ENCODE assay signal across 7 worm cellular contexts in genomic region chrII:11290109-11290784, ce11.
TF ChIP-seq lines count a peak whose summit lies in the region.

TSS of gene C47G2.3 (minus strand) at chrII:11290159.

TF ChIP-seq in whole organism, L1 larva, 84 proteins besides CTCF, POLR2A, EP300 and RAD21 (continues in another document):
- no peak for TF ChIP-seq alr-1 (tag; optimal IDR thresholded peaks at IDR 0.05; lab: Kevin White, UChicago; ENCODE audit: borderline replicate concordance)
- no peak for TF ChIP-seq sptf-1 (tag; optimal IDR thresholded peaks at IDR 0.05; lab: Kevin White, UChicago)
- TF ChIP-seq nhr-47 (tag; optimal IDR thresholded peaks at IDR 0.05; lab: Kevin White, UChicago), result peak; percentile 60
- TF ChIP-seq C04F5.9 (tag; optimal IDR thresholded peaks at IDR 0.05; lab: Kevin White, UChicago), result no peak
- peak; percentile 73 for TF ChIP-seq nhr-90 (tag; optimal IDR thresholded peaks at IDR 0.05; lab: Kevin White, UChicago; ENCODE audit: poor library complexity)
- TF ChIP-seq ets-5 (GFP tag; IDR thresholded peaks at IDR 0.05; lab: Robert Waterston, UW), result no peak
- TF ChIP-seq fkh-4 (tag; optimal IDR thresholded peaks at IDR 0.05; lab: Kevin White, UChicago; ENCODE audit: borderline replicate concordance), result peak; percentile 31
- TF ChIP-seq lsy-2 (tag; optimal IDR thresholded peaks at IDR 0.05; lab: Kevin White, UChicago), result peak; percentile 35 to 49
- no peak for TF ChIP-seq C16A3.4 (tag; optimal IDR thresholded peaks at IDR 0.05; lab: Kevin White, UChicago)
- TF ChIP-seq aly-2 (tag; optimal IDR thresholded peaks at IDR 0.05; lab: Kevin White, UChicago), result no peak
- peak; percentile 60 for TF ChIP-seq lir-3 (tag; optimal IDR thresholded peaks at IDR 0.05; lab: Kevin White, UChicago; ENCODE audit: poor library complexity)
- TF ChIP-seq unc-62 (GFP tag; optimal IDR thresholded peaks at IDR 0.05; lab: Kevin White, UChicago), result no peak

TF ChIP-seq in whole organism, L2 larva, 48 proteins besides CTCF, POLR2A, EP300 and RAD21:
- TF ChIP-seq nhr-21 (tag; optimal IDR thresholded peaks at IDR 0.05; lab: Kevin White, UChicago), result peak; percentile 51
- TF ChIP-seq crh-2 (tag; optimal IDR thresholded peaks at IDR 0.05; lab: Kevin White, UChicago), result peak; percentile 38
- TF ChIP-seq lsy-2 (tag; optimal IDR thresholded peaks at IDR 0.05; lab: Kevin White, UChicago), result peak in 1 of 2 experiments; percentile 73
- peak; percentile 62 for TF ChIP-seq nhr-25 (tag; optimal IDR thresholded peaks at IDR 0.05; lab: Kevin White, UChicago)
- peak; percentile 64 for TF ChIP-seq sma-3 (GFP tag; optimal IDR thresholded peaks at IDR 0.05; lab: Kevin White, UChicago)
- TF ChIP-seq sma-9 (GFP tag; optimal IDR thresholded peaks at IDR 0.05; lab: Kevin White, UChicago), result peak; percentile 63
- no peak for TF ChIP-seq sma-9 (tag; optimal IDR thresholded peaks at IDR 0.05; lab: Kevin White, UChicago)
- TF ChIP-seq unc-55 (GFP tag; optimal IDR thresholded peaks at IDR 0.05; lab: Kevin White, UChicago), result peak; percentile 9
- TF ChIP-seq nhr-23 (tag; optimal IDR thresholded peaks at IDR 0.05; lab: Kevin White, UChicago), result no peak
- peak; percentile 78 for TF ChIP-seq gmeb-1 (tag; optimal IDR thresholded peaks at IDR 0.05; lab: Kevin White, UChicago)
- TF ChIP-seq mdl-1 (tag; optimal IDR thresholded peaks at IDR 0.05; lab: Kevin White, UChicago), result no peak
- TF ChIP-seq fos-1 (tag; optimal IDR thresholded peaks at IDR 0.05; lab: Kevin White, UChicago), result peak; percentile 35
- no peak for TF ChIP-seq zag-1 (tag; optimal IDR thresholded peaks at IDR 0.05; lab: Kevin White, UChicago)

TF ChIP-seq in whole organism, L3 larva, 47 proteins besides CTCF, POLR2A, EP300 and RAD21 (continues in another document):
- TF ChIP-seq pha-4 (tag; optimal IDR thresholded peaks at IDR 0.05; lab: Kevin White, UChicago) (peak; percentile 29), nhr-23 (tag; optimal IDR thresholded peaks at IDR 0.05; lab: Kevin White, UChicago) (peak; percentile 70), ama-1 (optimal IDR thresholded peaks at IDR 0.05; lab: Kevin White, UChicago) (no peak), elt-2 (tag; optimal IDR thresholded peaks at IDR 0.05; lab: Kevin White, UChicago) (peak; percentile 29), mdl-1 (tag; optimal IDR thresholded peaks at IDR 0.05; lab: Kevin White, UChicago) (no peak), fkh-10 (GFP tag; optimal IDR thresholded peaks at IDR 0.05; lab: Kevin White, UChicago) (no peak), tbx-2 (tag; optimal IDR thresholded peaks at IDR 0.05; lab: Kevin White, UChicago) (no peak), ceh-82 (tag; optimal IDR thresholded peaks at IDR 0.05; lab: Kevin White, UChicago) (no peak), ceh-9 (tag; optimal IDR thresholded peaks at IDR 0.05; lab: Kevin White, UChicago) (no peak), jun-1 (tag; optimal IDR thresholded peaks at IDR 0.05; lab: Kevin White, UChicago) (no peak), lsy-12 (tag; optimal IDR thresholded peaks at IDR 0.05; lab: Kevin White, UChicago) (peak; percentile 67), ztf-11 (tag; optimal IDR thresholded peaks at IDR 0.05; lab: Kevin White, UChicago) (no peak), ZK546.5 (tag; optimal IDR thresholded peaks at IDR 0.05; lab: Kevin White, UChicago) (no peak), hmg-11 (tag; optimal IDR thresholded peaks at IDR 0.05; lab: Kevin White, UChicago) (no peak), fkh-2 (tag; optimal IDR thresholded peaks at IDR 0.05; lab: Kevin White, UChicago) (no peak)

TF ChIP-seq in whole organism, L4 larva, 104 proteins besides CTCF, POLR2A, EP300 and RAD21 (continues in another document):
- TF ChIP-seq lin-38 (GFP tag; IDR thresholded peaks at IDR 0.05; lab: Robert Waterston, UW) (peak; percentile 79), Y105C5A.15 (GFP tag; IDR thresholded peaks at IDR 0.05; lab: Robert Waterston, UW) (0 out of 2 replicates have a peak, but pooled peaks have one; percentile 39), F26F4.8 (GFP tag; conservative IDR thresholded peaks at IDR 0.05; lab: Robert Waterston, UW) (no peak), zfp-3 (GFP tag; conservative IDR thresholded peaks at IDR 0.05; lab: Robert Waterston, UW) (no peak), ZK337.2 (GFP tag; IDR thresholded peaks at IDR 0.05; lab: Robert Waterston, UW) (peak; percentile 79), mep-1 (tag; optimal IDR thresholded peaks at IDR 0.05; lab: Kevin White, UChicago) (peak; percentile 55), tra-1 (GFP tag; IDR thresholded peaks at IDR 0.05; lab: Robert Waterston, UW) (no peak), rbr-2 (tag; optimal IDR thresholded peaks at IDR 0.05; lab: Kevin White, UChicago) (peak; percentile 25), dve-1 (tag; optimal IDR thresholded peaks at IDR 0.05; lab: Kevin White, UChicago; ENCODE audit: insufficient read depth) (peak; percentile 60), dmd-6 (GFP tag; IDR thresholded peaks at IDR 0.05; lab: Robert Waterston, UW) (peak; percentile 51), lim-7 (GFP tag; IDR thresholded peaks at IDR 0.05; lab: Robert Waterston, UW) (no peak), tag-97 (GFP tag; IDR thresholded peaks at IDR 0.05; lab: Robert Waterston, UW) (no peak), hlh-30 (tag; optimal IDR thresholded peaks at IDR 0.05; lab: Kevin White, UChicago; ENCODE audit: insufficient read depth) (peak; percentile 17)

TF ChIP-seq in whole organism, early embryonic, 17 proteins besides CTCF, POLR2A, EP300 and RAD21:
- TF ChIP-seq tbx-37 (GFP tag; conservative IDR thresholded peaks at IDR 0.05; lab: Robert Waterston, UW) (peak; percentile 56; the same call in 1 of the 2 replicates), B0310.2 (tag; optimal IDR thresholded peaks at IDR 0.05; lab: Kevin White, UChicago) (no peak)

TF ChIP-seq in whole organism, late embryonic, 69 proteins besides CTCF, POLR2A, EP300 and RAD21:
- TF ChIP-seq pax-1 (tag; optimal IDR thresholded peaks at IDR 0.05; lab: Kevin White, UChicago) (no peak), ceh-31 (tag; optimal IDR thresholded peaks at IDR 0.05; lab: Kevin White, UChicago) (peak; percentile 7), mec-3 (tag; optimal IDR thresholded peaks at IDR 0.05; lab: Kevin White, UChicago; ENCODE audit: borderline replicate concordance) (no peak), dve-1 (tag; optimal IDR thresholded peaks at IDR 0.05; lab: Kevin White, UChicago) (no peak), ttx-3 (tag; optimal IDR thresholded peaks at IDR 0.05; lab: Kevin White, UChicago) (no peak), C08G9.2 (tag; optimal IDR thresholded peaks at IDR 0.05; lab: Kevin White, UChicago) (peak; percentile 26), elt-2 (tag; optimal IDR thresholded peaks at IDR 0.05; lab: Kevin White, UChicago) (peak; percentile 9), che-1 (tag; optimal IDR thresholded peaks at IDR 0.05; lab: Kevin White, UChicago) (no peak)

TF ChIP-seq in whole organism, young adult, 124 proteins besides CTCF, POLR2A, EP300 and RAD21 (continues in another document):
- TF ChIP-seq K12H6.12 (tag; optimal IDR thresholded peaks at IDR 0.05; lab: Kevin White, UChicago), result no peak
- no peak for TF ChIP-seq nhr-27 (tag; optimal IDR thresholded peaks at IDR 0.05; lab: Kevin White, UChicago)
- peak; percentile 25 for TF ChIP-seq madf-8 (GFP tag; conservative IDR thresholded peaks at IDR 0.05; lab: Robert Waterston, UW)
- TF ChIP-seq nhr-120 (GFP tag; IDR thresholded peaks at IDR 0.05; lab: Robert Waterston, UW), result no peak
- TF ChIP-seq Y79H2A.3 (GFP tag; conservative IDR thresholded peaks at IDR 0.05; lab: Robert Waterston, UW), result no peak
- TF ChIP-seq lsl-1 (GFP tag; optimal IDR thresholded peaks at IDR 0.05; lab: Kevin White, UChicago), result peak; percentile 49
- peak; percentile 77 for TF ChIP-seq ZK185.1 (tag; optimal IDR thresholded peaks at IDR 0.05; lab: Kevin White, UChicago; ENCODE audit: poor library complexity, severe bottlenecking)
- TF ChIP-seq hrde-1 (tag; optimal IDR thresholded peaks at IDR 0.05; lab: Kevin White, UChicago; ENCODE audit: borderline replicate concordance), result peak; percentile 69
- no peak for TF ChIP-seq mes-4 (tag; optimal IDR thresholded peaks at IDR 0.05; lab: Kevin White, UChicago)
- peak; percentile 74 for TF ChIP-seq madf-6 (GFP tag; IDR thresholded peaks at IDR 0.05; lab: Robert Waterston, UW)
- no peak for TF ChIP-seq F49E8.2 (tag; optimal IDR thresholded peaks at IDR 0.05; lab: Kevin White, UChicago; ENCODE audit: insufficient read depth)
- TF ChIP-seq pbrm-1 (GFP tag; IDR thresholded peaks at IDR 0.05; lab: Robert Waterston, UW), result no peak
- peak; percentile 49; the same call in 1 of the 2 replicates for TF ChIP-seq ceh-91 (GFP tag; IDR thresholded peaks at IDR 0.05; lab: Robert Waterston, UW)
- no peak for TF ChIP-seq ztf-26 (tag; optimal IDR thresholded peaks at IDR 0.05; lab: Kevin White, UChicago)
- peak in 1 of 3 experiments; percentile 78 for TF ChIP-seq lin-35 (GFP tag; optimal IDR thresholded peaks at IDR 0.05; lab: Kevin White, UChicago)
- TF ChIP-seq madf-10 (tag; optimal IDR thresholded peaks at IDR 0.05; lab: Kevin White, UChicago), result peak; percentile 9
- TF ChIP-seq snpc-4 (GFP tag; optimal IDR thresholded peaks at IDR 0.05; lab: Kevin White, UChicago), result peak; percentile 25
- peak in 2 of 4 experiments; percentile 45 to 49 for TF ChIP-seq snpc-4 (tag; optimal IDR thresholded peaks at IDR 0.05; lab: Kevin White, UChicago)
- peak; percentile 18 for TF ChIP-seq tbp1 (GFP tag; optimal IDR thresholded peaks at IDR 0.05; lab: Kevin White, UChicago)
- peak; percentile 25 for TF ChIP-seq dpl-1 (GFP tag; optimal IDR thresholded peaks at IDR 0.05; lab: Kevin White, UChicago)
- TF ChIP-seq attf-5 (GFP tag; optimal IDR thresholded peaks at IDR 0.05; lab: Kevin White, UChicago), result no peak
- TF ChIP-seq snpc-3.4 (tag; optimal IDR thresholded peaks at IDR 0.05; lab: Kevin White, UChicago), result peak; percentile 70
- TF ChIP-seq K11D2.4 (GFP tag; IDR thresholded peaks at IDR 0.05; lab: Robert Waterston, UW), result no peak
- TF ChIP-seq C17E4.6 (GFP tag; IDR thresholded peaks at IDR 0.05; lab: Robert Waterston, UW), result no peak
- TF ChIP-seq ceh-27 (GFP tag; optimal IDR thresholded peaks at IDR 0.05; lab: Kevin White, UChicago), result peak; percentile 24
- no peak for TF ChIP-seq B0035.1 (tag; optimal IDR thresholded peaks at IDR 0.05; lab: Kevin White, UChicago)
- 0 out of 2 replicates have a peak, but pooled peaks have one; percentile 26 for TF ChIP-seq hmg-20 (GFP tag; IDR thresholded peaks at IDR 0.05; lab: Robert Waterston, UW)
- TF ChIP-seq Y53G8AR.9 (GFP tag; conservative IDR thresholded peaks at IDR 0.05; lab: Robert Waterston, UW), result no peak
- TF ChIP-seq lin-54 (GFP tag; optimal IDR thresholded peaks at IDR 0.05; lab: Kevin White, UChicago), result peak; percentile 86
- no peak for TF ChIP-seq F55B11.4 (tag; optimal IDR thresholded peaks at IDR 0.05; lab: Kevin White, UChicago; ENCODE audit: borderline replicate concordance, insufficient read depth)
- TF ChIP-seq C06A6.2 (GFP tag; conservative IDR thresholded peaks at IDR 0.05; lab: Robert Waterston, UW), result no peak
- TF ChIP-seq attf-6 (GFP tag; IDR thresholded peaks at IDR 0.05; lab: Robert Waterston, UW), result no peak
- no peak for TF ChIP-seq B0019.2 (GFP tag; conservative IDR thresholded peaks at IDR 0.05; lab: Robert Waterston, UW)
- TF ChIP-seq lin-26 (GFP tag; IDR thresholded peaks at IDR 0.05; lab: Robert Waterston, UW), result no peak
